Fruit fly (Drosophila melanogaster) whole organism, wandering third instar larva: ENCODE measurements around the gene jumu.

Experiments
- Abd-B ChIP-seq: fragments of >200 bp; optimal IDR thresholded peaks from 2 replicates; lab custom pipeline; 2017; ENCODE audit warnings: missing biosample characterization, missing genetic modification characterization
- CG32264 ChIP-seq: fragments of 200-800 bp; sonication (Bioruptor generic); optimal IDR thresholded peaks from 2 replicates; lab custom pipeline; 2016; ENCODE audit warnings: missing biosample characterization, missing genetic modification characterization
- CG9705 ChIP-seq: fragments of 200-800 bp; sonication (Bioruptor generic); optimal IDR thresholded peaks from 2 replicates; lab custom pipeline; 2018; ENCODE audit warnings: missing biosample characterization, mild to moderate bottlenecking, missing genetic modification characterization
- CrebA ChIP-seq: fragments of 200-800 bp; sonication (Bioruptor generic); optimal IDR thresholded peaks from 2 replicates; lab custom pipeline; 2016; ENCODE audit warnings: missing biosample characterization, mild to moderate bottlenecking, missing genetic modification characterization, borderline replicate concordance
- Dfd ChIP-seq: fragments of >200 bp; optimal IDR thresholded peaks from 2 replicates; lab custom pipeline; 2017; ENCODE audit warnings: missing biosample characterization, missing genetic modification characterization
- Dif ChIP-seq: fragments of 200-275, 200-300 bp; sonication (Bioruptor generic); optimal IDR thresholded peaks from 2 replicates; lab custom pipeline; 2018; ENCODE audit warnings: missing biosample characterization, missing genetic modification characterization; ENCODE audit not compliant: partially characterized antibody
- GATAd ChIP-seq: sonication (Bioruptor generic); optimal IDR thresholded peaks from 2 replicates; lab custom pipeline; 2016; ENCODE audit warnings: missing biosample characterization, missing genetic modification characterization
- HLH106 ChIP-seq: fragments of 200-800 bp; optimal IDR thresholded peaks from 3 replicates; lab custom pipeline; 2019; ENCODE audit warnings: missing biosample characterization, mild to moderate bottlenecking, missing genetic modification characterization, moderate library complexity
- Hnf4 ChIP-seq: fragments of 200-800 bp; sonication (Bioruptor generic); optimal IDR thresholded peaks from 2 replicates; lab custom pipeline; 2016; ENCODE audit warnings: missing biosample characterization, mild to moderate bottlenecking, missing genetic modification characterization
- Hr78 ChIP-seq: fragments of >200 bp; optimal IDR thresholded peaks from 2 replicates; lab custom pipeline; 2017; ENCODE audit warnings: missing biosample characterization, missing genetic modification characterization
- Hr83 ChIP-seq: fragments of 200-300 bp; sonication (Bioruptor generic); optimal IDR thresholded peaks from 2 replicates; lab custom pipeline; 2016; ENCODE audit warnings: missing biosample characterization, mild to moderate bottlenecking, missing genetic modification characterization, moderate library complexity; ENCODE audit not compliant: poor library complexity, severe bottlenecking
- Jra ChIP-seq: sonication (Bioruptor generic); optimal IDR thresholded peaks from 2 replicates; lab custom pipeline; 2016; ENCODE audit warnings: missing biosample characterization, missing genetic modification characterization
- Mio ChIP-seq: sonication (Bioruptor generic); optimal IDR thresholded peaks from 2 replicates; lab custom pipeline; 2016; ENCODE audit warnings: missing biosample characterization, missing genetic modification characterization
- Myc ChIP-seq: fragments of >200 bp; optimal IDR thresholded peaks from 2 replicates; lab custom pipeline; 2017
- N ChIP-seq: fragments of >200 bp; optimal IDR thresholded peaks from 2 replicates; lab custom pipeline; 2018; ENCODE audit warnings: missing biosample characterization, missing external identifiers, missing genetic modification characterization
- OdsH ChIP-seq: fragments of 200-800 bp; sonication (Bioruptor generic); optimal IDR thresholded peaks from 2 replicates; lab custom pipeline; 2016; ENCODE audit warnings: missing biosample characterization, mild to moderate bottlenecking, missing genetic modification characterization
- Rel ChIP-seq, 2 experiments: fragments of 200-800 bp; sonication (Bioruptor generic) in 1 of 2; optimal IDR thresholded peaks; 2 replicates in 1 of 2; 3 replicates in 1 of 2; lab custom pipeline; 2016 to 2019; ENCODE audit warnings: mild to moderate bottlenecking in 2 of 2, missing biosample characterization in 2 of 2, missing genetic modification characterization in 2 of 2, moderate library complexity in 1 of 2
- Sp1 ChIP-seq: fragments of 200-800 bp; sonication (Bioruptor generic); optimal IDR thresholded peaks from 3 replicates; lab custom pipeline; 2019; ENCODE audit warnings: missing biosample characterization, mild to moderate bottlenecking, missing genetic modification characterization, moderate library complexity
- Vsx2 ChIP-seq: fragments of 200-300, 225-300 bp; sonication (Bioruptor generic); optimal IDR thresholded peaks from 2 replicates; lab custom pipeline; 2018; ENCODE audit warnings: missing biosample characterization, missing genetic modification characterization; ENCODE audit not compliant: partially characterized antibody
- br ChIP-seq: fragments of 200-800 bp; sonication (Bioruptor generic); optimal IDR thresholded peaks from 2 replicates; lab custom pipeline; 2016; ENCODE audit warnings: missing biosample characterization, missing genetic modification characterization
- brk ChIP-seq: fragments of 200-800 bp; sonication (Bioruptor generic); optimal IDR thresholded peaks from 2 replicates; lab custom pipeline; 2016; ENCODE audit warnings: missing biosample characterization, mild to moderate bottlenecking, missing genetic modification characterization
- dl ChIP-seq, 2 experiments: fragments of 175-275, 200-275 bp in 1 of 2; fragments of 200-275 bp in 1 of 2; sonication (Bioruptor generic); optimal IDR thresholded peaks; lab custom pipeline; 2018; ENCODE audit warnings: mild to moderate bottlenecking in 2 of 2, missing biosample characterization in 2 of 2, missing genetic modification characterization in 2 of 2, moderate library complexity in 2 of 2; ENCODE audit not compliant: partially characterized antibody in 2 of 2, insufficient read depth in 1 of 2
- dmrt93B ChIP-seq: fragments of 200-800 bp; sonication (Bioruptor generic); optimal IDR thresholded peaks from 2 replicates; lab custom pipeline; 2018; ENCODE audit warnings: missing biosample characterization, mild to moderate bottlenecking, missing genetic modification characterization
- dsf ChIP-seq: sonication (Bioruptor generic); optimal IDR thresholded peaks from 2 replicates; lab custom pipeline; 2016; ENCODE audit warnings: missing biosample characterization, missing genetic modification characterization, borderline replicate concordance
- ey ChIP-seq: fragments of 200-800 bp; sonication (Bioruptor generic); optimal IDR thresholded peaks from 2 replicates; lab custom pipeline; 2016; ENCODE audit warnings: missing biosample characterization, missing genetic modification characterization
- foxo ChIP-seq, 2 experiments: fragments of 200-800 bp; sonication (Bioruptor generic); optimal IDR thresholded peaks; 2 replicates in 1 of 2; 3 replicates in 1 of 2; lab custom pipeline; 2016 to 2017; ENCODE audit warnings: missing biosample characterization in 2 of 2, missing genetic modification characterization in 2 of 2
- fru ChIP-seq: fragments of 200-800 bp; sonication (Bioruptor generic); optimal IDR thresholded peaks from 3 replicates; lab custom pipeline; 2016; ENCODE audit warnings: missing biosample characterization, mild to moderate bottlenecking, missing genetic modification characterization
- h ChIP-seq: fragments of 200-800 bp; sonication (Bioruptor generic); optimal IDR thresholded peaks from 3 replicates; lab custom pipeline; 2016; ENCODE audit warnings: missing biosample characterization, mild to moderate bottlenecking, missing genetic modification characterization
- jim ChIP-seq: fragments of 175-275, 200-325 bp; sonication (Bioruptor generic); optimal IDR thresholded peaks from 2 replicates; lab custom pipeline; 2016; ENCODE audit warnings: missing biosample characterization, mild to moderate bottlenecking, missing genetic modification characterization
- lola ChIP-seq: fragments of >200 bp; optimal IDR thresholded peaks from 2 replicates; lab custom pipeline; 2017; ENCODE audit warnings: missing biosample characterization, missing genetic modification characterization
- pan ChIP-seq: fragments of >200 bp; optimal IDR thresholded peaks from 2 replicates; lab custom pipeline; 2017
- psq ChIP-seq: fragments of 200-800 bp; sonication (Bioruptor generic); optimal IDR thresholded peaks from 3 replicates; lab custom pipeline; 2017; ENCODE audit warnings: missing biosample characterization, mild to moderate bottlenecking, missing genetic modification characterization, moderate library complexity
- rgr ChIP-seq: fragments of 200-800 bp; sonication (Bioruptor generic); optimal IDR thresholded peaks from 3 replicates; lab custom pipeline; 2016; ENCODE audit warnings: missing biosample characterization, mild to moderate bottlenecking, missing genetic modification characterization
- sage ChIP-seq: fragments of 200-800 bp; sonication (Bioruptor generic); optimal IDR thresholded peaks from 2 replicates; lab custom pipeline; 2016; ENCODE audit warnings: missing biosample characterization, mild to moderate bottlenecking, missing genetic modification characterization
- sv ChIP-seq: fragments of 200-800 bp; sonication (Bioruptor generic); optimal IDR thresholded peaks from 3 replicates; lab custom pipeline; 2016; ENCODE audit warnings: missing biosample characterization, missing genetic modification characterization
- tai ChIP-seq: sonication (Bioruptor generic); optimal IDR thresholded peaks from 2 replicates; lab custom pipeline; 2016; ENCODE audit warnings: missing biosample characterization, missing genetic modification characterization
- usp ChIP-seq: fragments of >200 bp; optimal IDR thresholded peaks from 2 replicates; lab custom pipeline; 2017; ENCODE audit warnings: missing biosample characterization, missing genetic modification characterization
- woc ChIP-seq: sonication (Bioruptor generic); optimal IDR thresholded peaks from 2 replicates; lab custom pipeline; 2016; ENCODE audit warnings: missing biosample characterization, mild to moderate bottlenecking, missing genetic modification characterization

Gene jumu

dm6 chr3R:10356563-10357363 is 6.8 kb downstream of the jumu start:
- peak; percentile 47 for TF ChIP-seq Mio
- TF ChIP-seq Dif (GFP tag; lab: Kevin White, UChicago), result no peak
- peak; percentile 89 for TF ChIP-seq Rel (GFP tag; optimal IDR thresholded peaks at IDR 0.05; lab: Kevin White, UChicago)
- peak; percentile 75 for TF ChIP-seq Rel (tag; optimal IDR thresholded peaks at IDR 0.05; lab: Kevin White, UChicago)
- TF ChIP-seq usp, result no peak
- TF ChIP-seq jim (GFP tag; lab: Kevin White, UChicago), result no peak
- peak; percentile 75 for TF ChIP-seq brk (GFP tag; lab: Kevin White, UChicago)
- peak; percentile 46 for TF ChIP-seq GATAd
- TF ChIP-seq N (GFP tag; lab: Kevin White, UChicago), result no peak
- peak; percentile 94 for TF ChIP-seq OdsH (GFP tag; lab: Kevin White, UChicago)
- peak; percentile 95 for TF ChIP-seq ey (GFP tag; lab: Kevin White, UChicago)
- peak; percentile 94 for TF ChIP-seq HLH106 (tag; lab: Kevin White, UChicago)
- no peak for TF ChIP-seq tai
- TF ChIP-seq Sp1 (GFP tag; lab: Kevin White, UChicago), result peak; percentile 96
- TF ChIP-seq pan, result no peak
- peak; percentile 96 for TF ChIP-seq fru (GFP tag; lab: Kevin White, UChicago)
- TF ChIP-seq sv (GFP tag; lab: Kevin White, UChicago), result peak; percentile 86
- TF ChIP-seq Vsx2 (GFP tag; lab: Kevin White, UChicago), result no peak
- TF ChIP-seq Hr83 (GFP tag; lab: Kevin White, UChicago), result peak; percentile 8
- TF ChIP-seq lola (GFP tag; lab: Kevin White, UChicago), result no peak
- no peak for TF ChIP-seq dl (GFP tag; optimal IDR thresholded peaks at IDR 0.05; lab: Kevin White, UChicago; ENCODE audit: insufficient read depth in 1 of 2, partially characterized antibody in 2 of 2)
- peak; percentile 92 for TF ChIP-seq CG9705 (GFP tag; lab: Kevin White, UChicago)
- peak; percentile 32 for TF ChIP-seq CrebA (GFP tag; lab: Kevin White, UChicago)
- TF ChIP-seq foxo (GFP tag; optimal IDR thresholded peaks at IDR 0.05; lab: Kevin White, UChicago), result peak; percentile 43 to 95
- TF ChIP-seq woc, result peak; percentile 97
- TF ChIP-seq psq (GFP tag; lab: Kevin White, UChicago), result peak; percentile 94
- TF ChIP-seq dmrt93B (GFP tag; lab: Kevin White, UChicago), result peak; percentile 78
- TF ChIP-seq Dfd (GFP tag; lab: Kevin White, UChicago), result peak; percentile 9
- TF ChIP-seq CG32264 (GFP tag; lab: Kevin White, UChicago), result peak; percentile 54
- peak; percentile 66 for TF ChIP-seq dsf (GFP tag; lab: Kevin White, UChicago)
- peak; percentile 92 for TF ChIP-seq Hnf4 (GFP tag; lab: Kevin White, UChicago)
- peak; percentile 93 for TF ChIP-seq br (GFP tag; lab: Kevin White, UChicago)
- no peak for TF ChIP-seq Abd-B
- peak; percentile 87 for TF ChIP-seq sage (GFP tag; lab: Kevin White, UChicago)
- TF ChIP-seq Jra (GFP tag; lab: Kevin White, UChicago), result peak; percentile 88
- TF ChIP-seq rgr, result peak; percentile 93
- TF ChIP-seq h, result peak; percentile 95
- TF ChIP-seq Myc (lab: Kevin White, UChicago), result no peak
- TF ChIP-seq Hr78, result no peak

- TF ChIP-seq Rel (GFP tag; optimal IDR thresholded peaks at IDR 0.05; lab: Kevin White, UChicago) (no peak), Rel (tag; optimal IDR thresholded peaks at IDR 0.05; lab: Kevin White, UChicago) (no peak), Jra (GFP tag; lab: Kevin White, UChicago) (no peak), Dif (GFP tag; lab: Kevin White, UChicago) (peak; percentile 5)
These were observed 7.3 kb downstream of the jumu start for dm6 chr3R:10357364-10357676.
